Fruit fly (Drosophila melanogaster) whole organism, prepupa: ENCODE measurements around the gene CG43082.

Experiments
- CG11762 ChIP-seq: fragments of 200-800 bp; sonication (Bioruptor generic); optimal IDR thresholded peaks from 3 replicates; lab custom pipeline; 2016; ENCODE audit warnings: missing biosample characterization, missing genetic modification characterization; ENCODE audit not compliant: insufficient read depth
- CG6792 ChIP-seq: fragments of 200-800 bp; sonication (Bioruptor generic); optimal IDR thresholded peaks from 3 replicates; lab custom pipeline; 2016; ENCODE audit warnings: missing biosample characterization, missing genetic modification characterization
- CG6854 ChIP-seq: fragments of 200-800 bp; sonication (Bioruptor generic); optimal IDR thresholded peaks from 2 replicates; lab custom pipeline; 2017; ENCODE audit warnings: missing biosample characterization, mild to moderate bottlenecking, missing genetic modification characterization
- CG8632 ChIP-seq: fragments of 200-800 bp; sonication (Bioruptor generic); optimal IDR thresholded peaks from 3 replicates; lab custom pipeline; 2016; ENCODE audit warnings: missing biosample characterization, missing genetic modification characterization
- OdsH ChIP-seq: fragments of 200-800 bp; sonication (Bioruptor generic); optimal IDR thresholded peaks from 3 replicates; lab custom pipeline; 2016; ENCODE audit warnings: missing biosample characterization, missing genetic modification characterization
- Sox102F ChIP-seq: fragments of 200-800 bp; sonication (Bioruptor generic); optimal IDR thresholded peaks from 2 replicates; lab custom pipeline; 2016; ENCODE audit warnings: missing biosample characterization, mild to moderate bottlenecking, missing genetic modification characterization
- Sox14 ChIP-seq: fragments of 200-800 bp; sonication (Bioruptor generic); optimal IDR thresholded peaks from 3 replicates; lab custom pipeline; 2016; ENCODE audit warnings: missing biosample characterization, missing genetic modification characterization
- topi ChIP-seq: fragments of 200-800 bp; sonication (Bioruptor generic); optimal IDR thresholded peaks from 3 replicates; lab custom pipeline; 2016; ENCODE audit warnings: missing biosample characterization, missing genetic modification characterization

- no peak for TF ChIP-seq CG8632 (GFP tag; lab: Kevin White, UChicago)
- TF ChIP-seq CG11762 (GFP tag; lab: Kevin White, UChicago), result no peak
- TF ChIP-seq Sox102F (GFP tag; lab: Kevin White, UChicago), result no peak
- no peak for TF ChIP-seq CG6792
- no peak for TF ChIP-seq CG6854 (GFP tag; lab: Kevin White, UChicago)
- TF ChIP-seq topi, result no peak
- TF ChIP-seq OdsH, result no peak
- TF ChIP-seq Sox14 (GFP tag; lab: Kevin White, UChicago), result no peak
Measured at dm6 chr3L:15684017-15684416, 22.4 kb downstream of the CG43082 start.
